Worm (Caenorhabditis elegans) whole organism, mixed stage, embryonic: ENCODE results near the gene ZC168.2.
A peak's percentile ranks its signal among the peaks of the same experiment; 100 is the strongest.
"Not testable (repeated sequence)": the region's sequence is repeated elsewhere in the genome, so short reads cannot be mapped to it uniquely, and the experiment has no call there.

Experiments
- M03D4.4 ChIP-seq: sonication (generic microtip); optimal IDR thresholded peaks from 2 replicates; lab custom pipeline; 2017; ENCODE audit warnings: mild to moderate bottlenecking, missing genetic modification characterization, missing compliant biosample characterization
- bed-3 ChIP-seq: fragments of 200-800 bp; sonication (Bioruptor generic); optimal IDR thresholded peaks from 3 replicates; lab custom pipeline; 2018; ENCODE audit warnings: mild to moderate bottlenecking, missing genetic modification characterization, moderate library complexity, missing compliant biosample characterization
- blmp-1 ChIP-seq: fragments of 150-350 bp; optimal IDR thresholded peaks from 2 replicates; lab custom pipeline; 2014; ENCODE audit warnings: missing biosample characterization, missing genetic modification characterization
- ceh-39 ChIP-seq: fragments of 150-350 bp; optimal IDR thresholded peaks from 2 replicates; lab custom pipeline; 2014; ENCODE audit warnings: missing biosample characterization, missing genetic modification characterization
- ceh-83 ChIP-seq: fragments of 200-800 bp; sonication (Bioruptor generic); optimal IDR thresholded peaks from 2 replicates; lab custom pipeline; 2018; ENCODE audit warnings: mild to moderate bottlenecking, missing genetic modification characterization, missing compliant biosample characterization
- ces-1 ChIP-seq: fragments of 150-350 bp; optimal IDR thresholded peaks from 2 replicates; lab custom pipeline; 2014; ENCODE audit warnings: missing biosample characterization, missing genetic modification reagents, missing genetic modification characterization
- cnd-1 ChIP-seq: fragments of 200-800 bp; sonication (Bioruptor generic); optimal IDR thresholded peaks from 2 replicates; lab custom pipeline; 2018; ENCODE audit warnings: mild to moderate bottlenecking, missing genetic modification characterization, missing compliant biosample characterization
- elt-1 ChIP-seq: sonication (generic microtip); optimal IDR thresholded peaks from 2 replicates; lab custom pipeline; 2017; ENCODE audit warnings: missing genetic modification characterization, mild to moderate bottlenecking, missing compliant biosample characterization, antibody characterized with exemption, moderate library complexity, borderline replicate concordance; ENCODE audit not compliant: insufficient read depth
- elt-3 ChIP-seq: fragments of 150-350 bp; optimal IDR thresholded peaks from 2 replicates; lab custom pipeline; 2014; ENCODE audit warnings: missing biosample characterization, missing genetic modification characterization
- flh-1 ChIP-seq: fragments of 200-800 bp; sonication (Bioruptor generic); optimal IDR thresholded peaks from 2 replicates; lab custom pipeline; 2018; ENCODE audit warnings: mild to moderate bottlenecking, missing genetic modification characterization, moderate library complexity, missing compliant biosample characterization
- ham-2 ChIP-seq: fragments of 200-800 bp; sonication (Bioruptor generic); optimal IDR thresholded peaks from 2 replicates; lab custom pipeline; 2018; ENCODE audit warnings: mild to moderate bottlenecking, missing genetic modification characterization, missing compliant biosample characterization
- hlh-1 ChIP-seq: fragments of 150-350 bp; optimal IDR thresholded peaks from 2 replicates; lab custom pipeline; 2014; ENCODE audit warnings: missing biosample characterization, missing genetic modification reagents, missing genetic modification characterization
- lin-13 ChIP-seq: fragments of 150-350 bp; optimal IDR thresholded peaks from 2 replicates; lab custom pipeline; 2014; ENCODE audit warnings: missing biosample characterization, missing genetic modification characterization
- lin-32 ChIP-seq: fragments of 200-800 bp; sonication (Bioruptor generic); optimal IDR thresholded peaks from 2 replicates; lab custom pipeline; 2018; ENCODE audit warnings: mild to moderate bottlenecking, missing genetic modification characterization, missing compliant biosample characterization
- lsy-2 ChIP-seq: fragments of 150-350 bp; optimal IDR thresholded peaks from 2 replicates; lab custom pipeline; 2014; ENCODE audit warnings: missing biosample characterization, missing genetic modification characterization
- mab-5 ChIP-seq: fragments of 150-350 bp; optimal IDR thresholded peaks from 2 replicates; lab custom pipeline; 2014; ENCODE audit warnings: missing biosample characterization, missing genetic modification characterization
- mls-2 ChIP-seq: sonication (generic microtip); optimal IDR thresholded peaks from 2 replicates; lab custom pipeline; 2016; ENCODE audit warnings: mild to moderate bottlenecking, missing genetic modification characterization, moderate library complexity, missing compliant biosample characterization
- nhr-12 ChIP-seq: fragments of 150-350 bp; optimal IDR thresholded peaks from 2 replicates; lab custom pipeline; 2014; ENCODE audit warnings: missing biosample characterization, missing genetic modification characterization
- nhr-2 ChIP-seq: fragments of 150-350 bp; optimal IDR thresholded peaks from 2 replicates; lab custom pipeline; 2014; ENCODE audit warnings: missing biosample characterization, missing genetic modification characterization
- nhr-237 ChIP-seq: fragments of 150-350 bp; optimal IDR thresholded peaks from 2 replicates; lab custom pipeline; 2014; ENCODE audit warnings: missing biosample characterization, missing genetic modification characterization
- nhr-76 ChIP-seq: sonication (generic microtip); optimal IDR thresholded peaks from 2 replicates; lab custom pipeline; 2017; ENCODE audit warnings: missing biosample characterization, missing genetic modification characterization
- sem-2 ChIP-seq: fragments of 200-800 bp; sonication (Bioruptor generic); optimal IDR thresholded peaks from 2 replicates; lab custom pipeline; 2018; ENCODE audit warnings: mild to moderate bottlenecking, missing genetic modification characterization, missing compliant biosample characterization
- snpc-4 ChIP-seq: fragments of 150-350 bp; optimal IDR thresholded peaks from 2 replicates; lab custom pipeline; 2014; ENCODE audit warnings: missing biosample characterization, missing genetic modification characterization
- sptf-1 ChIP-seq: sonication (generic microtip); optimal IDR thresholded peaks from 2 replicates; lab custom pipeline; 2017; ENCODE audit warnings: mild to moderate bottlenecking, missing genetic modification characterization, moderate library complexity, missing compliant biosample characterization
- tbx-8 ChIP-seq: fragments of 200-800 bp; sonication (Bioruptor generic); optimal IDR thresholded peaks from 2 replicates; lab custom pipeline; 2018; ENCODE audit warnings: mild to moderate bottlenecking, missing genetic modification characterization, moderate library complexity, missing compliant biosample characterization
- unc-120 ChIP-seq: sonication (generic microtip); optimal IDR thresholded peaks from 2 replicates; lab custom pipeline; 2017; ENCODE audit warnings: missing genetic modification characterization, missing compliant biosample characterization; ENCODE audit not compliant: poor library complexity, severe bottlenecking
- zip-8 ChIP-seq: fragments of 150-350 bp; optimal IDR thresholded peaks from 2 replicates; lab custom pipeline; 2014; ENCODE audit warnings: missing biosample characterization, missing genetic modification characterization
- ztf-11 ChIP-seq: fragments of 150-350 bp; optimal IDR thresholded peaks from 2 replicates; lab custom pipeline; 2014; ENCODE audit warnings: missing biosample characterization, missing genetic modification characterization

The ZC168.2 gene

ce11 chrIV:10727734-10728133 lies at the start of gene ZC168.2:
TSS of gene ZC168.2 (plus strand) at chrIV:10728034.
- peak; percentile 7 for TF ChIP-seq nhr-2 (tag; lab: Kevin White, UChicago)
- TF ChIP-seq lin-32 (GFP tag; lab: Kevin White, UChicago): no peak

- TF ChIP-seq M03D4.4 (tag; lab: Kevin White, UChicago): no peak
- TF ChIP-seq nhr-76 (tag; lab: Kevin White, UChicago): no peak
- TF ChIP-seq hlh-1 (tag; lab: Kevin White, UChicago): no peak
- no peak for TF ChIP-seq blmp-1 (tag; lab: Kevin White, UChicago)
- no peak for TF ChIP-seq mab-5 (tag; lab: Kevin White, UChicago)
- no peak for TF ChIP-seq lin-13
- TF ChIP-seq lin-32 (GFP tag; lab: Kevin White, UChicago): no peak
- TF ChIP-seq snpc-4 (tag; lab: Kevin White, UChicago): no peak
- TF ChIP-seq nhr-2 (tag; lab: Kevin White, UChicago): no peak
- TF ChIP-seq lsy-2 (tag; lab: Kevin White, UChicago): no peak
- no peak for TF ChIP-seq unc-120 (tag; lab: Kevin White, UChicago)
- no peak for TF ChIP-seq ham-2 (GFP tag; lab: Kevin White, UChicago)
- no peak for TF ChIP-seq elt-1 (tag; lab: Kevin White, UChicago)
- TF ChIP-seq cnd-1: no peak
- no peak for TF ChIP-seq zip-8 (tag; lab: Kevin White, UChicago)
- no peak for TF ChIP-seq bed-3 (GFP tag; lab: Kevin White, UChicago)
- no peak for TF ChIP-seq ztf-11 (tag; lab: Kevin White, UChicago)
- TF ChIP-seq ceh-83 (GFP tag; lab: Kevin White, UChicago): no peak
- no peak for TF ChIP-seq tbx-8 (GFP tag; lab: Kevin White, UChicago)
These were observed 47.5 kb upstream of the ZC168.2 start, which contains the start of gene K08C7.4 for ce11 chrIV:10680379-10680778. TSS of gene K08C7.4 (minus strand) at chrIV:10680479.

DNA sequence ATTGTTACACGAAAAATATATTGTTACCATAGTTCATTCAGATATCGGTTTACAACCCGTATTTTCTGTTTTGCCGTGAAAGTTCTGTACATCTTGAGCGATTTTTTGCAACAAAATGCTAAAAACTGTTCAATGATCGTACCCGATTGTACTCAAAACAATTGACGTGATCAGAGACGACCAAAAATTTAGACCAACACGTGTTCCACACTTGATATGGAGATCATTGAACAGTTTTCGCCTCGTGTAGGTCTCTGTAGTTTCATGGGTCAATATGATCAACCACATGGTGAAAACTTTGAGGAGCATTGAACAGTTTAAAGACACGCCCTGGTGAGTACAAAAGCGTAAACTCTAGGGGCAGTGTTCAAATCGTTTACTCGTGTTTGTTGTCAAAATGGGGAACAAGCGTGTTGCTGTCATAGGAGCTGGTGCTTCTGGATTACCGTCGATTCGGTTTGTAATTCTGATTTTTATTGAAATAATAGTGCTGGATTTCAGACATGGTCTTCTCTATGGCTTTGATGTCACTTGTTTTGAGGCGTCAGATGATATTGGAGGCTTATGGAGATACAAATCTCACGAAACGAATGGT lies 45.6 kb upstream of the ZC168.2 start, which contains the start of gene fmo-2:
fmo-2 (plus strand) TSS at position 370 of the 595 bp plus-strand sequence.
- no peak for TF ChIP-seq mls-2 (tag; lab: Kevin White, UChicago)
- no peak for TF ChIP-seq bed-3 (GFP tag; lab: Kevin White, UChicago)
- TF ChIP-seq M03D4.4 (tag; lab: Kevin White, UChicago): no peak
- no peak for TF ChIP-seq ces-1 (GFP tag; lab: Kevin White, UChicago)

ce11 chrIV:10685758-10686157 lies 42.1 kb upstream of the ZC168.2 start, which contains the start of the genes K08C7.6 and R102.1:
TSS of gene K08C7.6 (minus strand) at chrIV:10685858.
TSS of gene R102.1 (plus strand) at chrIV:10686048.
- TF ChIP-seq unc-120 (tag; lab: Kevin White, UChicago): peak; percentile 16
- TF ChIP-seq lsy-2 (tag; lab: Kevin White, UChicago): no peak

- not testable (repeated sequence) for TF ChIP-seq nhr-2, ceh-39, nhr-76 (tag; lab: Kevin White, UChicago)
These were observed 40.5 kb upstream of the ZC168.2 start, which contains the start of gene R102.2 for ce11 chrIV:10687307-10687706. TSS of gene R102.2 (plus strand) at chrIV:10687607.

DNA sequence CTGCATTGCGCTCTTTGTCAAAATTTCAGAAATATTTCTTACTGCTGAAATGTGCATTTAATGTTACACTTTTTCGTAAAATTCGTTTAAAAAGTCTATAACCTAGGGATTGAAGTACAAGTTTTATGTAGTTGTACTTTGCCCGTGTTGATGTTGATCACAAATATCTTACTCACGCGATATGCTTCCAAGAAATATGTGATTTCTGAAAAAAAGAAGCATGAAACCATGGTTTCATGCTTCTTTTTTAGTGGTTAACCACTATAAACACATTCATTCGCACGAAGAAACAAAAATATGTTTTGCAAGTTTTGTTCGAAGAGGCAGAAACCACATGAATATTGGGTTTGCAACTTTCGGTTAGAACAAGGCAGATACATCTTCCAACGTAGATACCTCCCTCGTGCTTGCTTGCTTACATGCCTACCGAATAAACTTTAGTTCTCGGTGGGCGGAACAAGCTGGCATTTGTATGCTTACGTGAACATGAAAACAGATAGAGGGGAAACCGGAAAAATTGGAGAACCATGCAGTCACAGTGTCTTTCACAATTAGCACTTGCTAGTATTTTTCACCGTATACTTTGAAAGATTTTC lies 38.8 kb upstream of the ZC168.2 start, which contains the start of gene R102.3:
R102.3 (plus strand) TSS at position 546 of the 596 bp plus-strand sequence.
- TF ChIP-seq sptf-1 (no peak), nhr-12 (no peak), ztf-11 (tag; lab: Kevin White, UChicago) (no peak), elt-1 (tag; lab: Kevin White, UChicago) (no peak), mls-2 (tag; lab: Kevin White, UChicago) (no peak), hlh-1 (tag; lab: Kevin White, UChicago) (no peak), zip-8 (tag; lab: Kevin White, UChicago) (no peak), lin-13 (no peak), ceh-83 (GFP tag; lab: Kevin White, UChicago) (no peak), sem-2 (GFP tag; lab: Kevin White, UChicago) (no peak), nhr-237 (no peak), elt-3 (no peak), flh-1 (GFP tag; lab: Kevin White, UChicago) (no peak)
